Worm (Caenorhabditis elegans) whole organism, early embryonic: ENCODE results near the gene F38H4.5.

Source experiments
- B0310.2 ChIP-seq: sonication (generic microtip); optimal IDR thresholded peaks from 2 replicates; lab custom pipeline; 2016; ENCODE audit warnings: mild to moderate bottlenecking, missing genetic modification characterization, missing compliant biosample characterization
- F13C5.2 ChIP-seq: sonication (generic microtip); optimal IDR thresholded peaks from 2 replicates; lab custom pipeline; 2017; ENCODE audit warnings: mild to moderate bottlenecking, missing genetic modification characterization, inconsistent platforms, missing compliant biosample characterization
- aly-1 ChIP-seq: sonication (generic microtip); optimal IDR thresholded peaks from 2 replicates; lab custom pipeline; 2016; ENCODE audit warnings: missing genetic modification characterization, missing compliant biosample characterization
- ama-1 ChIP-seq: fragments of 150-350 bp; optimal IDR thresholded peaks from 2 replicates; lab custom pipeline; 2014
- ceh-13 ChIP-seq: fragments of 200-800 bp; sonication (Bioruptor generic); optimal IDR thresholded peaks from 2 replicates; lab custom pipeline; 2018; ENCODE audit warnings: mild to moderate bottlenecking, missing genetic modification characterization, missing compliant biosample characterization
- ceh-36 ChIP-seq: sonication (generic microtip); optimal IDR thresholded peaks from 2 replicates; lab custom pipeline; 2016; ENCODE audit warnings: missing genetic modification characterization, inconsistent platforms, missing compliant biosample characterization
- ets-7 ChIP-seq: sonication (generic microtip); optimal IDR thresholded peaks from 2 replicates; lab custom pipeline; 2016; ENCODE audit warnings: missing genotype, missing genetic modification characterization, missing compliant biosample characterization
- flt-1 ChIP-seq: fragments of 200-800 bp; sonication (Bioruptor generic); IDR thresholded peaks from 2 replicates; pipeline ENCODE4 v1.3.6; 2022; ENCODE audit warnings: missing genetic modification characterization, missing compliant biosample characterization
- hmbx-1 ChIP-seq: sonication (generic microtip); optimal IDR thresholded peaks from 2 replicates; lab custom pipeline; 2016; ENCODE audit warnings: mild to moderate bottlenecking, missing genetic modification characterization, missing compliant biosample characterization
- hmg-4 ChIP-seq: fragments of 200-800 bp; sonication (Bioruptor generic); optimal IDR thresholded peaks from 2 replicates; lab custom pipeline; 2018; ENCODE audit warnings: mild to moderate bottlenecking, missing genetic modification characterization, missing compliant biosample characterization
- hnd-1 ChIP-seq: sonication (generic microtip); optimal IDR thresholded peaks from 2 replicates; lab custom pipeline; 2016; ENCODE audit warnings: missing genetic modification characterization, missing compliant biosample characterization
- pes-1 ChIP-seq: fragments of 200-800 bp; sonication (Bioruptor generic); IDR thresholded peaks from 2 replicates; pipeline ENCODE4 v1.3.6; 2022; ENCODE audit warnings: missing genetic modification reagents, missing genetic modification characterization, missing compliant biosample characterization
- scrt-1 ChIP-seq: fragments of 200-800 bp; sonication (Bioruptor generic); IDR thresholded peaks from 2 replicates; pipeline ENCODE4 v1.3.6; 2022; ENCODE audit warnings: missing genetic modification characterization, missing compliant biosample characterization
- sea-1 ChIP-seq: fragments of 200-800 bp; sonication (Bioruptor generic); conservative IDR thresholded peaks from 2 replicates; pipeline ENCODE4 v1.3.6; 2022; ENCODE audit warnings: missing genetic modification characterization, missing compliant biosample characterization
- tbx-11 ChIP-seq: fragments of 200-800 bp; sonication (Bioruptor generic); IDR thresholded peaks from 2 replicates; pipeline ENCODE4 v1.3.6; 2022; ENCODE audit warnings: missing genetic modification characterization, missing compliant biosample characterization
- tbx-37 ChIP-seq: fragments of 200-800 bp; sonication (Bioruptor generic); conservative IDR thresholded peaks from 2 replicates; pipeline ENCODE4 v1.3.6; 2022; ENCODE audit warnings: missing genetic modification reagents, missing genetic modification characterization, missing compliant biosample characterization
- tra-4 ChIP-seq: sonication (generic microtip); optimal IDR thresholded peaks from 2 replicates; lab custom pipeline; 2017; ENCODE audit warnings: missing genetic modification characterization, missing compliant biosample characterization

F38H4.5 gene

DNA sequence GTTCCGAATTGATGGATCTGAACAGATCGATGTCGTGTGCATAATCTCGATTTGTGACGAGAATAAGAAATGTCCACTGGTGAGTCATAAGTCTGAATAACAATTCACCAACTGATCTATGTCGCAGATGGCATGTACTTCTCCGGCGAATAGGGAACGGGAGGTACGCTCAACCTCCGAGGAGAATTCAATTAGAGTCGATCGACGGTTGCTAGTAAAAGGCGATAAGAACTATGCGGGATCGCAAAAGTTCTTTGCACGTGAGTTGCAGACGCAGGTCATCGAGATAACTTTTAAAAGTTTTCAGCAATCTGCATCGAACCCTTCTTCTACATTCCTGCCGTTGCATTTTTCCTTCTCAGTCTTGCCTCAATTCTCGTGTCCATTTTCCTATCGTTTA is 30.6 kb downstream of the F38H4.5 start:
- TF ChIP-seq tbx-37 (GFP tag; lab: Robert Waterston, UW) = no peak
- no peak for TF ChIP-seq F13C5.2 (tag; lab: Kevin White, UChicago)
- no peak for TF ChIP-seq tbx-11 (GFP tag; lab: Robert Waterston, UW)
- TF ChIP-seq ceh-13 (GFP tag; lab: Kevin White, UChicago) = no peak
- TF ChIP-seq scrt-1 = no peak
- TF ChIP-seq sea-1 = no peak
- TF ChIP-seq hnd-1 (tag; lab: Kevin White, UChicago) = no peak
- no peak for TF ChIP-seq ceh-36
- TF ChIP-seq B0310.2 = no peak
- no peak for TF ChIP-seq ama-1 (lab: Kevin White, UChicago)
- no peak for TF ChIP-seq aly-1 (tag; lab: Kevin White, UChicago)
- TF ChIP-seq pes-1 (GFP tag; lab: Robert Waterston, UW) = no peak

DNA sequence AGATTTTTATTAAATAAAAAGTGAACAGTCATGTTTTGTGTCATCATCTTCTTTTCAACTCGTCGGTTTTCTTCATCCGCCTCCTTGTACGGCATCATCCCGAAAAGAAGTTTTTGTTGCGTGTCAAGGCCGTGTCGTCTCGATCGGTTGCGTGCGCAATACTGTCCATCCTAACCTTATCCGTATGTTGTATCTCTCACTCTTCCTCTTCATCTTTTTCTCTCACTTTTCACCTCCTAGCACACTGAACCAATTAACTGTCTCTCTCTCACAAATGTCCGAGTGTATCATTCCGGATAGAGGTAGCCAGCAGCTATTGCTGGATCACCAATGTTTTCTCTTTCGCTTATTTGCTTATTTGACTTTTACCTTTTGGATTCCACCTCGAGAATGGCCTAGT is 31.5 kb downstream of the F38H4.5 start:
- TF ChIP-seq tra-4 (tag; lab: Kevin White, UChicago) (no peak), ceh-36 (no peak), ama-1 (lab: Kevin White, UChicago) (no peak), scrt-1 (no peak), sea-1 (no peak), ceh-13 (GFP tag; lab: Kevin White, UChicago) (no peak), flt-1 (GFP tag; lab: Robert Waterston, UW) (no peak), B0310.2 (no peak), aly-1 (tag; lab: Kevin White, UChicago) (no peak), hmbx-1 (tag; lab: Kevin White, UChicago) (no peak), hnd-1 (tag; lab: Kevin White, UChicago) (no peak), hmg-4 (GFP tag; lab: Kevin White, UChicago) (no peak), ets-7 (no peak)

DNA sequence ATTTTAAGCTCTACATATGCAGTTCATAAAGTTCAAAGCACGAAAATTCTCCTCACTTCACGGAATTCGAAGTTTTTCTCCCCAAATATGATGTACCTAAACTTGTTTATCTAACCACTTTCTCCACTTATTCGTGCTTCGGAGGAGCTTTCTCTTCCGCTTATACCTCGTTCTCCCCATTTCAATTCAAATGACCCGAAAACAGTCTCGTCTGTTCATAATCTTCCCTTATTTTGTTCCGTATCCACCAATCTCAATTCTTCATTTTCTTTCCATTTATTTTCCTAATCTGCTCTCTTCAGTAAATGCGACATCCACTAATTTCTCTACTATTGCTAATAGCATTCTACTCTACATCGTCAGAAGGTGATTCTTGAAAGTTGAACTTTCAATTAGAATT is 33.3 kb downstream of the F38H4.5 start, which contains the start of gene let-653:
Gene let-653, plus strand, starts transcription at position 301 of the 400 bp plus-strand sequence.
- no peak for TF ChIP-seq ets-7
- TF ChIP-seq B0310.2 = no peak
- TF ChIP-seq hmg-4 (GFP tag; lab: Kevin White, UChicago) = no peak
- TF ChIP-seq ama-1 (lab: Kevin White, UChicago) = no peak
- TF ChIP-seq scrt-1 = no peak
- TF ChIP-seq tbx-11 (GFP tag; lab: Robert Waterston, UW) = no peak
- no peak for TF ChIP-seq hmbx-1 (tag; lab: Kevin White, UChicago)
- TF ChIP-seq tbx-37 (GFP tag; lab: Robert Waterston, UW) = no peak

DNA sequence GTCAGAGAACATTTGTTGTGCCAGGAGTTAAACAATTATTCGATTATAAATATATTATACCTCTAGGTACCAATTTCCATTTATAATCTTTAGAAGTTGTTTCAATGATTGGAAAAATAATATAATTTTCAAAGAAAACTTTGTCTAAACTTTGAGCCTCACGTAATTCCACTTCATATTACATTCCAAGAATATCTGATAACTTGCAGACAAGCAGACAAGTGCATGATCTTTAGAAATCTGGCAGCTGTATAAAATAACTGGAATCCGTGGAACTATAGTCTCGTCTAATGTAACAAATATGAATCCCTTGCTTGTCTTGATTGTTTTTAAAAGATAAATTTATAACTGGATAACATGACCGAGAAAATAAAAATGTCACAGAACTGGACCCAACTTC is 40.6 kb downstream of the F38H4.5 start:
- TF ChIP-seq ama-1 (lab: Kevin White, UChicago) (no peak), B0310.2 (no peak), hmbx-1 (tag; lab: Kevin White, UChicago) (no peak), sea-1 (no peak), aly-1 (tag; lab: Kevin White, UChicago) (no peak), ceh-13 (GFP tag; lab: Kevin White, UChicago) (no peak), tbx-37 (GFP tag; lab: Robert Waterston, UW) (no peak), flt-1 (GFP tag; lab: Robert Waterston, UW) (no peak), F13C5.2 (tag; lab: Kevin White, UChicago) (no peak), tbx-11 (GFP tag; lab: Robert Waterston, UW) (no peak), ets-7 (no peak), tra-4 (tag; lab: Kevin White, UChicago) (no peak), hmg-4 (GFP tag; lab: Kevin White, UChicago) (no peak)

DNA sequence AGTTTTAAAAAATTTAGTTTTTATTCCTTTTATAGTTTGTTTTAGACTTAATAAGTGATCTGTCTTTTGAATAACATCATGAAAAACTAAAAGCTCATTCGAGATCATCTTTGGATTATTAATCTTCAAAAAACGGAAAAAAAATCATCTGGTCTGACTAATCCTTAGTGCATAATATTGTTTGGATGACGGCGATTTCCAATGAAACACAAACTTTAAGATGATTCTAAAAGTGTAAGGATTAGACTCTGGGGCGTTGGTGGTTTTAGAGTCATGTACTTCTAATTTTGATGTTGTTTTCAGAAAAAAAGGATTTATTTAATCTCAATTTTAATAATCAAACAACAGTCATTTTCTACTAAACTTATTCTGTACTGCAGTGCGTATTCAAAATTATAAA is 41.4 kb downstream of the F38H4.5 start:
- TF ChIP-seq ets-7 (no peak), aly-1 (tag; lab: Kevin White, UChicago) (no peak), ceh-13 (GFP tag; lab: Kevin White, UChicago) (no peak), pes-1 (GFP tag; lab: Robert Waterston, UW) (no peak)

DNA sequence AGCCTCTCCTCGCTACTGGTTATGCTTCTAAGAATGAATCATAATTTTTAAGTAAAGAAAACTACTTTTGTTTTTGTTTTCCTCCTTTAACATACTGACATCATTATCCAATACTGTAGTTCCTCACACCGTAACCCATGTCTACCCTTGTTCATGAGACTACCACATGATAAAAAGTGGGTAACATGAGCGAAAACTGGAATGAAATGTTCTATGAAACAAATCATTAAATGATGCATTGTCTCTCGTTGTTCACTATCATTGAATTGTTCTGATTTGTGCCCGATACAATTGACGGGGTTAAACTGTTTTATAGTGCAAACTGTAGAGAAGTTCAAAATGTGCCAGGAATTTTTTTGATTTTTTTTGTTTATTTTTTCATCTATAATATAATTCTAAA is 45.7 kb downstream of the F38H4.5 start:
- TF ChIP-seq tra-4 (tag; lab: Kevin White, UChicago) (no peak), hmbx-1 (tag; lab: Kevin White, UChicago) (no peak), ets-7 (no peak), ama-1 (lab: Kevin White, UChicago) (no peak), B0310.2 (no peak), scrt-1 (no peak), aly-1 (tag; lab: Kevin White, UChicago) (no peak), ceh-13 (GFP tag; lab: Kevin White, UChicago) (no peak), flt-1 (GFP tag; lab: Robert Waterston, UW) (no peak)

DNA sequence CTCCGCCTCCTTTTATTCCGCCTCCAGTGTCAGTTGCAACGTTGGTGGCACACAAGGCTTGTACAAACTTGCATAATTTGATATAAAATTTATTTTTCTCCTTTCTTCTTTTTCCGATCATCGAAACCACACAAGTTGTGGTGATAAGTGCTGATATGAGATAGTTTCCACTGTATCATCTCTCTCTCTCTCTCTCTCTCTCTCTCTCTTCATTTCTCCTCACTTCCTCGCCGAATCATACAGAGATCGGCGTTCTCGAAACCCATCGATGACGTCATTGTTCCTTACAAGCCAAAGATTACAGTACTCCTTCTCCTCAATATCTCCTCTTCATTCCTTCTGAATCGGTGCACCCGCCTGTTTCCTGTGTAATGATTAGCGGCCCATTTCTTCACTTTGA is 47.4 kb downstream of the F38H4.5 start, which contains the start of gene nhr-43:
Gene nhr-43, plus strand, starts transcription at position 233 of the 400 bp plus-strand sequence.
- TF ChIP-seq flt-1 (GFP tag; lab: Robert Waterston, UW) (no peak), pes-1 (GFP tag; lab: Robert Waterston, UW) (no peak), tbx-37 (GFP tag; lab: Robert Waterston, UW) (no peak), hmg-4 (GFP tag; lab: Kevin White, UChicago) (no peak), ceh-36 (no peak), ceh-13 (GFP tag; lab: Kevin White, UChicago) (no peak), ets-7 (no peak)

DNA sequence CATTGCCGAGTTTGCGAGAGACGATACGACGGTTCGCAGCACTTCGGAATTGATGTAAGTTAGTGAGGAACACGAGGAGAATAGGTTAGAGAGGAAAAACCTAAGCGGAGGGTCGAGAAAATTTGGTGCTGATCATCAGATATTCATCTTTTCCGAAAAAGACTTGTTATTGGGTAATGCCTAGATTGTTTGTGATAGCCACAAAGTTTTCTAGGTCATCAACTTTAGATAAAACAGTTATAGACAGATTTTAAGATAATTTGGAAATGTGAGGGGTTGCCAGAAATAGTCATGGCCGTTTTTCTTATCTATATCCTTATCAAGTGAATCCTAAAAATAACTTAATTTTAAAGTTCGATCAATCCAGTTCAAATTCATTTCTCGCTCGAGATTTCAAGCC is 48.4 kb downstream of the F38H4.5 start:
- TF ChIP-seq tbx-11 (GFP tag; lab: Robert Waterston, UW) (no peak), pes-1 (GFP tag; lab: Robert Waterston, UW) (no peak), hnd-1 (tag; lab: Kevin White, UChicago) (no peak), flt-1 (GFP tag; lab: Robert Waterston, UW) (no peak), hmg-4 (GFP tag; lab: Kevin White, UChicago) (no peak), aly-1 (tag; lab: Kevin White, UChicago) (no peak), ceh-36 (no peak), ets-7 (no peak), F13C5.2 (tag; lab: Kevin White, UChicago) (no peak), ceh-13 (GFP tag; lab: Kevin White, UChicago) (no peak), scrt-1 (no peak), B0310.2 (no peak), hmbx-1 (tag; lab: Kevin White, UChicago) (no peak), tra-4 (tag; lab: Kevin White, UChicago) (no peak), tbx-37 (GFP tag; lab: Robert Waterston, UW) (no peak), sea-1 (no peak), ama-1 (lab: Kevin White, UChicago) (no peak)
